Fruit fly (Drosophila melanogaster): Measurements from ENCODE around the gene Flo2.
A peak's percentile ranks its signal among the peaks of the same experiment; 100 is the strongest.

Flo2 gene

dm6 chrX:14832562-14833303 lies 6.4 kb upstream of the Flo2 start, which contains the start of gene CG14411 (continued):
- TF ChIP-seq CG4617 (GFP tag; optimal IDR thresholded peaks at IDR 0.05; ENCODE audit: borderline replicate concordance): peak; percentile 8
- TF ChIP-seq CG16813 (GFP tag; IDR thresholded peaks at IDR 0.05; ENCODE audit: partially characterized antibody): peak; percentile 18; the same call in 1 of the 3 replicates
- peak; percentile 1 for TF ChIP-seq CG17829 (tag; optimal IDR thresholded peaks at IDR 0.05)
- TF ChIP-seq CG34422 (GFP tag; IDR thresholded peaks at IDR 0.05): peak; percentile 66; the same call in 2 of the 3 replicates
- peak; percentile 16 for TF ChIP-seq zen (tag; optimal IDR thresholded peaks at IDR 0.05)
- TF ChIP-seq Ets97D (GFP tag; optimal IDR thresholded peaks at IDR 0.05): peak; percentile 53
- TF ChIP-seq sd (tag; optimal IDR thresholded peaks at IDR 0.05): peak; percentile 36
- peak; percentile 59; the same call in 2 of the 3 replicates for TF ChIP-seq row (GFP tag; IDR thresholded peaks at IDR 0.05)
- peak; percentile 80 for TF ChIP-seq crol (GFP tag; IDR thresholded peaks at IDR 0.05)
- TF ChIP-seq grn (GFP tag; optimal IDR thresholded peaks at IDR 0.05): no peak
- peak; percentile 58 for TF ChIP-seq YL-1 (GFP tag; optimal IDR thresholded peaks at IDR 0.05)
- TF ChIP-seq chinmo (GFP tag; IDR thresholded peaks at IDR 0.05; ENCODE audit: partially characterized antibody): peak; percentile 85
- TF ChIP-seq MBD-R2 (GFP tag; IDR thresholded peaks at IDR 0.05): peak; percentile 42
- TF ChIP-seq CG4360 (GFP tag; IDR thresholded peaks at IDR 0.05): peak; percentile 58
- TF ChIP-seq Adf1 (GFP tag; IDR thresholded peaks at IDR 0.05): peak; percentile 82
- peak; percentile 91 for TF ChIP-seq pfk (GFP tag; optimal IDR thresholded peaks at IDR 0.05)
- 0 out of 3 replicates have a peak, but pooled peaks have one; percentile 32 for TF ChIP-seq CG6791 (GFP tag; IDR thresholded peaks at IDR 0.05; ENCODE audit: partially characterized antibody)
- no peak for TF ChIP-seq HLH4C (GFP tag; IDR thresholded peaks at IDR 0.05; ENCODE audit: partially characterized antibody)
- TF ChIP-seq Bgb (GFP tag; IDR thresholded peaks at IDR 0.05; ENCODE audit: partially characterized antibody): peak; percentile 29; the same call in 1 of the 2 replicates
- TF ChIP-seq p53 (GFP tag; optimal IDR thresholded peaks at IDR 0.05): peak; percentile 10
- peak; percentile 78 for TF ChIP-seq gfzf (GFP tag; optimal IDR thresholded peaks at IDR 0.05)
- TF ChIP-seq CG8924 (tag; optimal IDR thresholded peaks at IDR 0.05): peak; percentile 31
- peak; percentile 52 for TF ChIP-seq Dref (GFP tag; IDR thresholded peaks at IDR 0.05)
- no peak for TF ChIP-seq CG8290 (GFP tag; optimal IDR thresholded peaks at IDR 0.05)
- TF ChIP-seq CG8290 (tag; optimal IDR thresholded peaks at IDR 0.05): peak in 1 of 2 experiments; percentile 35
- TF ChIP-seq vvl (GFP tag; IDR thresholded peaks at IDR 0.05): peak; percentile 36
- no peak for TF ChIP-seq gem (tag; optimal IDR thresholded peaks at IDR 0.05)
- TF ChIP-seq Jarid2 (GFP tag; optimal IDR thresholded peaks at IDR 0.05): peak; percentile 42
- peak; percentile 74 for TF ChIP-seq MESR4 (GFP tag; optimal IDR thresholded peaks at IDR 0.05)
- no peak for TF ChIP-seq zfh1 (GFP tag; IDR thresholded peaks at IDR 0.05)
- no peak for TF ChIP-seq mam (GFP tag; optimal IDR thresholded peaks at IDR 0.05)
- peak; percentile 28 for TF ChIP-seq CG8478 (optimal IDR thresholded peaks at IDR 0.05)
- TF ChIP-seq CG3847 (GFP tag; IDR thresholded peaks at IDR 0.05): peak; percentile 35
- TF ChIP-seq tap (tag; optimal IDR thresholded peaks at IDR 0.05): no peak
- TF ChIP-seq CG17385 (GFP tag; optimal IDR thresholded peaks at IDR 0.05): no peak
- TF ChIP-seq CG2202 (tag; optimal IDR thresholded peaks at IDR 0.05): no peak
- TF ChIP-seq sna (GFP tag; IDR thresholded peaks at IDR 0.05; ENCODE audit: partially characterized antibody): peak; percentile 16; the same call in 1 of the 2 replicates
- peak; percentile 69 for TF ChIP-seq kni (GFP tag; optimal IDR thresholded peaks at IDR 0.05)
- peak; percentile 48 for TF ChIP-seq amos (GFP tag; IDR thresholded peaks at IDR 0.05; ENCODE audit: partially characterized antibody)
- peak; percentile 79 for TF ChIP-seq pzg (GFP tag; optimal IDR thresholded peaks at IDR 0.05)
- no peak for TF ChIP-seq CG32767 (GFP tag; IDR thresholded peaks at IDR 0.05)
- TF ChIP-seq repo (GFP tag; optimal IDR thresholded peaks at IDR 0.05): no peak
- peak; percentile 80 for TF ChIP-seq Med (GFP tag)
- no peak for TF ChIP-seq CG3281 (GFP tag; optimal IDR thresholded peaks at IDR 0.05)
- TF ChIP-seq Lhr (GFP tag; optimal IDR thresholded peaks at IDR 0.05): peak; percentile 36
- TF ChIP-seq CG9797 (GFP tag; optimal IDR thresholded peaks at IDR 0.05): peak; percentile 91
- peak; percentile 18 for TF ChIP-seq CG15479 (GFP tag; optimal IDR thresholded peaks at IDR 0.05)
